Worm (Caenorhabditis elegans): Measurements from ENCODE around the gene Y110A2AL.9.

Gene Y110A2AL.9

ce11 chrII:2824169-2824568 is 42.3 kb downstream of the Y110A2AL.9 start, which contains the start of the genes K12H6.4 and K12H6.9:
TSS of gene K12H6.4 (minus strand) at chrII:2824269.
TSS of gene K12H6.9 (plus strand) at chrII:2824404.
- TF ChIP-seq Y56A3A.18 (GFP tag; IDR thresholded peaks at IDR 0.05) (no peak), ceh-79 (tag; optimal IDR thresholded peaks at IDR 0.05) (no peak), attf-3 (GFP tag; conservative IDR thresholded peaks at IDR 0.05) (no peak), lir-1 (GFP tag; conservative IDR thresholded peaks at IDR 0.05) (no peak), C17E4.6 (GFP tag; IDR thresholded peaks at IDR 0.05) (no peak), unc-130 (GFP tag; optimal IDR thresholded peaks at IDR 0.05) (no peak), B0261.1 (tag; optimal IDR thresholded peaks at IDR 0.05) (no peak), fkh-3 (tag; optimal IDR thresholded peaks at IDR 0.05) (no peak)

- TF ChIP-seq madf-3 (GFP tag; IDR thresholded peaks at IDR 0.05) = no peak
These were observed 44.0 kb downstream of the Y110A2AL.9 start, which contains the start of the genes fut-4 and K12H6.10 for ce11 chrII:2822435-2822920. TSS of gene fut-4 (minus strand) at chrII:2822535. TSS of gene K12H6.10 (plus strand) at chrII:2822870.

ce11 chrII:2816676-2817075 is 49.8 kb downstream of the Y110A2AL.9 start, which contains the start of gene set-13:
TSS of gene set-13 (plus strand) at chrII:2816976.
- TF ChIP-seq snpc-1.3 (tag; optimal IDR thresholded peaks at IDR 0.05; ENCODE audit: insufficient read depth) (no peak), ceh-91 (GFP tag; IDR thresholded peaks at IDR 0.05) (no peak), zim-3 (tag; optimal IDR thresholded peaks at IDR 0.05) (no peak), T07F8.4 (tag; optimal IDR thresholded peaks at IDR 0.05) (no peak)
